Worm (Caenorhabditis elegans): ENCODE results near the gene klf-3.

The klf-3 gene

DNA sequence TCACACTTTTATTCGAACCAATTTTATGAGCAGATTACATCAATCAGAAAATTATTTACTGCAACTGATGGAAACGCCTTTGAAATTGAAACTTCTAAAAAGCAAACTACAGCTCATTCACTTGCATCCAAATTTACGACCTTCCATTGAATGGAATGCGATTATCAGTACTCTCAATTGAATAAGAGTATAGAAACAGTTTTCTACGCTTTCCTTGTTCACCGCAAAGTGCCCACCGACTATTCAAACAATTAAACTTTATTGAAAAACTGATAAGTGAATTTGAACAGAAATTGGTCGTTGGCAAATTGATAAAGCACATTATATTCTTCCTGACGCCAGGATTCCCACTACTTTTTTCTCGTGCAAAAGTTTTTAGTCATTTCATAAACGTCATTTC is 49.2 kb downstream of the klf-3 start:
- TF ChIP-seq lin-32 (GFP tag; optimal IDR thresholded peaks at IDR 0.05), result no peak
- no peak for TF ChIP-seq elt-1 (tag; optimal IDR thresholded peaks at IDR 0.05; ENCODE audit: borderline replicate concordance, insufficient read depth)
- no peak for TF ChIP-seq M03D4.4 (tag; optimal IDR thresholded peaks at IDR 0.05)
- TF ChIP-seq zip-8 (tag; optimal IDR thresholded peaks at IDR 0.05), result no peak
- no peak for TF ChIP-seq drap-1 (GFP tag; optimal IDR thresholded peaks at IDR 0.05)
- no peak for TF ChIP-seq unc-62 (GFP tag; optimal IDR thresholded peaks at IDR 0.05)
- TF ChIP-seq cnd-1 (tag; optimal IDR thresholded peaks at IDR 0.05), result no peak
- no peak for TF ChIP-seq ztf-11 (tag; optimal IDR thresholded peaks at IDR 0.05)
- TF ChIP-seq nhr-28 (tag; optimal IDR thresholded peaks at IDR 0.05), result no peak
- TF ChIP-seq mep-1 (tag; optimal IDR thresholded peaks at IDR 0.05), result no peak
- no peak for TF ChIP-seq nhr-12 (tag; optimal IDR thresholded peaks at IDR 0.05)
- TF ChIP-seq ham-2 (GFP tag; optimal IDR thresholded peaks at IDR 0.05), result no peak
- no peak for TF ChIP-seq nhr-237 (tag; optimal IDR thresholded peaks at IDR 0.05)
- TF ChIP-seq sem-2 (GFP tag; optimal IDR thresholded peaks at IDR 0.05), result no peak
- no peak for TF ChIP-seq snpc-4 (tag; optimal IDR thresholded peaks at IDR 0.05)

DNA sequence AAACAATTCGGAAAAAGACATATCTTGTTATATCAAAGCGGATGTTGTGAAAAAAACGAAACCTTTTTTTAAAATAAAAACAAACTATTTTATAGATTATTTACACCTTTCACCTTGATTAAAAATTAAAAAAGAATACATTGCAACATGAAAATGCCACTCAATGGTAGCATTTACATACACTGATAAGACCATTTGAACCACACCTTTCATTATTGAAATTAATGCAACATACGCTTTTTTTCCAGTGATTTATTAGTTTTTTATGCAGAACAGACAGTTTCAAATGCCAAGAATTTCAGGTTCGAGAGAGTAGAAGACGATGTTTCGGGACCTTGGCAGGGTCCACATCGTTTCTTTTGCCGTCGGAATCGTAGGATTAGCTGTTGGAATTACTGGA is 49.9 kb downstream of the klf-3 start, which contains the start of gene T19D12.1:
T19D12.1 (plus strand) TSS at position 301 of the 400 bp plus-strand sequence.
- no peak for TF ChIP-seq elt-3 (tag; optimal IDR thresholded peaks at IDR 0.05)
- TF ChIP-seq ces-1 (GFP tag; optimal IDR thresholded peaks at IDR 0.05), result no peak
- no peak for TF ChIP-seq sptf-1 (tag; optimal IDR thresholded peaks at IDR 0.05)
- no peak for TF ChIP-seq ham-2 (GFP tag; optimal IDR thresholded peaks at IDR 0.05)
- TF ChIP-seq nhr-28 (tag; optimal IDR thresholded peaks at IDR 0.05), result no peak
- TF ChIP-seq M03D4.4 (tag; optimal IDR thresholded peaks at IDR 0.05), result no peak
- no peak for TF ChIP-seq lsy-2 (tag; optimal IDR thresholded peaks at IDR 0.05)

DNA sequence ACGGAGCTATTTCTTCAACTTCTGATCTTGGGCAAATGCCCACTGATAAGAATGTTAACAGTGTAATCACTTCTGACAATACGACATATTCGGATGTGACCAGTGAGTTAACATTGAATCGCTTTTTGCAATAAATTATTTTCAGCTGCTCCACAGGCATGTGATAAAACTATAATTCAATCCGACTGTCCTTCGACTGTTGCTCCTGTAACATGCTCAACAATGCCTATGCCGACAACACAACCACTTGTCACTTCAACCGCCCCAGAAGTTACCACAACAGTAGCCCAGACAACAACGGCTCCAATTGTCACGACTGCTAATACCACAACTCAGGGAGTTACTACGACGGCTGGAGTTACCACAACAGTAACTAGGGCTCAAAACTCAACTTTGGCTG is 50.9 kb downstream of the klf-3 start:
- TF ChIP-seq mep-1 (tag; optimal IDR thresholded peaks at IDR 0.05) (no peak), blmp-1 (tag; optimal IDR thresholded peaks at IDR 0.05) (no peak), nhr-28 (tag; optimal IDR thresholded peaks at IDR 0.05) (no peak), nhr-12 (tag; optimal IDR thresholded peaks at IDR 0.05) (no peak), nhr-2 (tag; optimal IDR thresholded peaks at IDR 0.05) (no peak), ceh-43 (GFP tag; optimal IDR thresholded peaks at IDR 0.05) (no peak), lin-13 (tag; optimal IDR thresholded peaks at IDR 0.05) (no peak), ceh-39 (tag; optimal IDR thresholded peaks at IDR 0.05) (no peak), unc-62 (GFP tag; optimal IDR thresholded peaks at IDR 0.05) (no peak), lin-32 (GFP tag; optimal IDR thresholded peaks at IDR 0.05) (no peak), ces-1 (GFP tag; optimal IDR thresholded peaks at IDR 0.05) (no peak), hlh-1 (tag; optimal IDR thresholded peaks at IDR 0.05) (no peak), pha-4 (tag; optimal IDR thresholded peaks at IDR 0.05) (no peak), zip-8 (tag; optimal IDR thresholded peaks at IDR 0.05) (no peak), ceh-83 (GFP tag; optimal IDR thresholded peaks at IDR 0.05) (no peak), ztf-11 (tag; optimal IDR thresholded peaks at IDR 0.05) (no peak)

DNA sequence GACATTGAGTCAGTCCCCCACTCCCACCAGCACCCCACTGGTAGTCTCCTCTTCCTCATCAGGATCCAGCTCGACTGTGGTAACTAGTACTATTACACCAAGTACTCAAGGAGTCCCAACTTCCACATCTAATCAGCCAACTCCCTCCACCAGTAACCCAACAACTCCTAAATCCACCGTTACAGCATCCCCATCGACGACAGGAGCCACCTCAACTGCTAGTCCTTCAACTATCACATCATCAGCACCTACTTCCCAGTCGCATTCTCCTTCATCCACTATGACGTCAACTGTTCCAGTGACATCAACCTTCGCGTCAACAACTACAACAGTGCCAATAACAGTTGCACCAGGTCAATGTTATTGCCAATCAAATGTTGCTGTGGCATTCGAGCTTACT is 51.8 kb downstream of the klf-3 start:
- TF ChIP-seq ceh-39 (tag; optimal IDR thresholded peaks at IDR 0.05) (no peak), sem-2 (GFP tag; optimal IDR thresholded peaks at IDR 0.05) (no peak), blmp-1 (tag; optimal IDR thresholded peaks at IDR 0.05) (no peak), ceh-83 (GFP tag; optimal IDR thresholded peaks at IDR 0.05) (no peak), sptf-1 (tag; optimal IDR thresholded peaks at IDR 0.05) (no peak), drap-1 (GFP tag; optimal IDR thresholded peaks at IDR 0.05) (no peak), zip-8 (tag; optimal IDR thresholded peaks at IDR 0.05) (no peak), cnd-1 (tag; optimal IDR thresholded peaks at IDR 0.05) (no peak), ceh-43 (GFP tag; optimal IDR thresholded peaks at IDR 0.05) (no peak), nhr-12 (tag; optimal IDR thresholded peaks at IDR 0.05) (no peak), unc-39 (tag; optimal IDR thresholded peaks at IDR 0.05) (no peak), flh-1 (GFP tag; optimal IDR thresholded peaks at IDR 0.05) (no peak), M03D4.4 (tag; optimal IDR thresholded peaks at IDR 0.05) (no peak), elt-3 (tag; optimal IDR thresholded peaks at IDR 0.05) (no peak), mab-5 (tag; optimal IDR thresholded peaks at IDR 0.05) (no peak)
